Fruit fly (Drosophila melanogaster) whole organism, embryonic: ENCODE data around the gene Nubp1.
A peak's percentile ranks its signal among the peaks of the same experiment; 100 is the strongest.

Experiments used
- Adf1 ChIP-seq: fragments of 200-800 bp; sonication (Bioruptor generic); IDR thresholded peaks from 2 replicates; pipeline ENCODE4 v1.3.6; 2022; ENCODE audit warnings: missing biosample characterization, missing genetic modification characterization
- CG10543 ChIP-seq: fragments of 200-800 bp; sonication (Bioruptor generic); optimal IDR thresholded peaks from 3 replicates; lab custom pipeline; 2017; ENCODE audit warnings: missing biosample characterization, mild to moderate bottlenecking, missing genetic modification characterization, moderate library complexity
- CG10654 ChIP-seq: fragments of 200-800 bp; sonication (Bioruptor generic); optimal IDR thresholded peaks from 2 replicates; lab custom pipeline; 2016; ENCODE audit warnings: missing biosample characterization, missing genetic modification characterization
- CG14441 ChIP-seq: fragments of 200-800 bp; sonication (Bioruptor generic); IDR thresholded peaks from 2 replicates; pipeline ENCODE4 v1.3.6; 2022; ENCODE audit warnings: missing biosample characterization, missing genetic modification characterization
- CG14667 ChIP-seq: fragments of 200-800 bp; sonication (Bioruptor generic); IDR thresholded peaks from 2 replicates; pipeline ENCODE4 v1.3.6; 2022; ENCODE audit warnings: missing biosample characterization, missing genetic modification characterization
- CG15479 ChIP-seq: fragments of 200-800 bp; sonication (Bioruptor generic); optimal IDR thresholded peaks from 3 replicates; lab custom pipeline; 2019; ENCODE audit warnings: missing biosample characterization, mild to moderate bottlenecking, missing genetic modification characterization, moderate library complexity
- CG1647 ChIP-seq: fragments of 200-800 bp; sonication (Bioruptor generic); optimal IDR thresholded peaks from 3 replicates; lab custom pipeline; 2016; ENCODE audit warnings: missing biosample characterization, missing genetic modification characterization
- CG16863 ChIP-seq: fragments of 200-800 bp; sonication (Bioruptor generic); optimal IDR thresholded peaks from 3 replicates; lab custom pipeline; 2016; ENCODE audit warnings: missing biosample characterization, missing genetic modification characterization
- CG1832 ChIP-seq: fragments of 200-800 bp; sonication (Bioruptor generic); optimal IDR thresholded peaks from 2 replicates; lab custom pipeline; 2017; ENCODE audit warnings: missing biosample characterization, mild to moderate bottlenecking, missing genetic modification characterization, inconsistent platforms
- CG18764 ChIP-seq: fragments of 200-800 bp; sonication (Bioruptor generic); optimal IDR thresholded peaks from 3 replicates; lab custom pipeline; 2016; ENCODE audit warnings: missing biosample characterization, missing genetic modification characterization
- CG33557 ChIP-seq: fragments of 200-800 bp; sonication (Bioruptor generic); optimal IDR thresholded peaks from 2 replicates; lab custom pipeline; 2019; ENCODE audit warnings: missing biosample characterization, mild to moderate bottlenecking, missing genetic modification characterization, moderate library complexity
- CG3847 ChIP-seq: fragments of 200-800 bp; sonication (Bioruptor generic); IDR thresholded peaks from 2 replicates; pipeline ENCODE4 v1.3.6; 2022; ENCODE audit warnings: missing biosample characterization, missing genetic modification characterization
- CG4328 ChIP-seq: fragments of 200-800 bp; sonication (Bioruptor generic); optimal IDR thresholded peaks from 3 replicates; lab custom pipeline; 2017; ENCODE audit warnings: missing biosample characterization, missing genetic modification reagents, missing genetic modification characterization
- CG43689 ChIP-seq: fragments of 200-800 bp; sonication (Bioruptor generic); IDR thresholded peaks from 2 replicates; pipeline ENCODE4 v1.3.6; 2022; ENCODE audit warnings: missing biosample characterization, missing genetic modification characterization
- CG4617 ChIP-seq: fragments of 200-800 bp; sonication (Bioruptor generic); optimal IDR thresholded peaks from 3 replicates; lab custom pipeline; 2016; ENCODE audit warnings: missing biosample characterization, missing genetic modification characterization, borderline replicate concordance
- CG4707 ChIP-seq: fragments of 200-800 bp; sonication (Bioruptor generic); optimal IDR thresholded peaks from 2 replicates; lab custom pipeline; 2018; ENCODE audit warnings: missing biosample characterization, mild to moderate bottlenecking, missing genetic modification characterization, moderate library complexity
- CG6765 ChIP-seq: fragments of 200-800 bp; sonication (Bioruptor generic); optimal IDR thresholded peaks from 3 replicates; lab custom pipeline; 2017; ENCODE audit warnings: missing biosample characterization, mild to moderate bottlenecking, missing genetic modification characterization
- CG7786 ChIP-seq: fragments of 200-800 bp; sonication (Bioruptor generic); optimal IDR thresholded peaks from 2 replicates; lab custom pipeline; 2016; ENCODE audit warnings: missing biosample characterization, missing genetic modification characterization
- CG8944 ChIP-seq: fragments of 200-800 bp; sonication (Bioruptor generic); optimal IDR thresholded peaks from 3 replicates; lab custom pipeline; 2016; ENCODE audit warnings: missing biosample characterization, missing genetic modification characterization
- CG9437 ChIP-seq: fragments of 200-800 bp; sonication (Bioruptor generic); optimal IDR thresholded peaks from 2 replicates; lab custom pipeline; 2018; ENCODE audit warnings: missing biosample characterization, mild to moderate bottlenecking, missing genetic modification characterization
- Dek ChIP-seq: fragments of 200-800 bp; sonication (Bioruptor generic); optimal IDR thresholded peaks from 3 replicates; lab custom pipeline; 2019; ENCODE audit warnings: missing biosample characterization, mild to moderate bottlenecking, missing genetic modification characterization, moderate library complexity
- Eip74EF ChIP-seq, 2 experiments: fragments of 200-800 bp in 1 of 2; fragments of >200 bp in 1 of 2; sonication (Bioruptor generic) in 1 of 2; optimal IDR thresholded peaks; 2 replicates each; lab custom pipeline; 2017 to 2019; ENCODE audit warnings: missing biosample characterization in 2 of 2, missing genetic modification characterization in 2 of 2, mild to moderate bottlenecking in 1 of 2, moderate library complexity in 1 of 2
- Max ChIP-seq: fragments of 200-800 bp; sonication (Bioruptor generic); optimal IDR thresholded peaks from 2 replicates; lab custom pipeline; 2016; ENCODE audit warnings: missing biosample characterization, mild to moderate bottlenecking, missing genetic modification characterization
- Med ChIP-seq: fragments of 200-800 bp; sonication (Bioruptor generic); peaks from one replicate; lab custom pipeline; 2016; ENCODE audit warnings: missing biosample characterization, missing genetic modification characterization, mild to moderate bottlenecking, inconsistent platforms, moderate library complexity
- Myb ChIP-seq: fragments of 200-800 bp; sonication (Bioruptor generic); optimal IDR thresholded peaks from 2 replicates; lab custom pipeline; 2016; ENCODE audit warnings: missing biosample characterization, missing genetic modification characterization
- Sin3A ChIP-seq: fragments of >200 bp; optimal IDR thresholded peaks from 2 replicates; lab custom pipeline; 2018
- Tbp ChIP-seq: fragments of >200 bp; optimal IDR thresholded peaks from 2 replicates; lab custom pipeline; 2018; ENCODE audit warnings: missing biosample characterization, missing genetic modification characterization
- Trl ChIP-seq, 3 experiments: fragments of >200 bp in 2 of 3; fragments of 200-800 bp in 1 of 3; sonication (Bioruptor generic) in 1 of 3; optimal IDR thresholded peaks; 2 replicates in 1 of 3; 3 replicates in 2 of 3; lab custom pipeline; 2016 to 2017; ENCODE audit warnings: missing biosample characterization in 1 of 3, missing genetic modification characterization in 1 of 3
- Usf ChIP-seq: fragments of 200-800 bp; sonication (Bioruptor generic); optimal IDR thresholded peaks from 2 replicates; lab custom pipeline; 2017; ENCODE audit warnings: missing genotype, missing biosample characterization, missing genetic modification characterization
- Xbp1 ChIP-seq: fragments of 200-800 bp; sonication (Bioruptor generic); optimal IDR thresholded peaks from 3 replicates; lab custom pipeline; 2016; ENCODE audit warnings: missing biosample characterization, mild to moderate bottlenecking, missing genetic modification characterization
- abd-A ChIP-seq: fragments of 200-800 bp; sonication (Bioruptor generic); optimal IDR thresholded peaks from 3 replicates; lab custom pipeline; 2019; ENCODE audit warnings: missing biosample characterization, mild to moderate bottlenecking, missing genetic modification characterization, moderate library complexity
- bbx ChIP-seq: fragments of 200-800 bp; sonication (Bioruptor generic); IDR thresholded peaks from 2 replicates; pipeline ENCODE4 v1.3.6; 2022; ENCODE audit warnings: missing biosample characterization, missing genetic modification characterization; ENCODE audit not compliant: partially characterized antibody
- chif ChIP-seq, 2 experiments: fragments of 200-800 bp; sonication (Bioruptor generic); optimal IDR thresholded peaks; 3 replicates each; lab custom pipeline; 2016; ENCODE audit warnings: missing biosample characterization in 2 of 2, missing genetic modification characterization in 2 of 2
- dati ChIP-seq: fragments of 200-800 bp; sonication (Bioruptor generic); IDR thresholded peaks from 2 replicates; pipeline ENCODE4 v1.3.6; 2022; ENCODE audit warnings: missing biosample characterization, missing genetic modification characterization
- ftz-f1 ChIP-seq: fragments of 200-800 bp; sonication (Bioruptor generic); optimal IDR thresholded peaks from 2 replicates; lab custom pipeline; 2016; ENCODE audit warnings: missing biosample characterization, missing genetic modification characterization
- grn ChIP-seq: fragments of 200-800 bp; sonication (Bioruptor generic); optimal IDR thresholded peaks from 3 replicates; lab custom pipeline; 2017; ENCODE audit warnings: missing biosample characterization, missing genetic modification characterization
- gsb ChIP-seq: fragments of 200-800 bp; sonication (Bioruptor generic); IDR thresholded peaks from 2 replicates; pipeline ENCODE4 v1.3.6; 2022; ENCODE audit warnings: missing biosample characterization, missing genetic modification characterization
- klu ChIP-seq: fragments of 200-800 bp; sonication (Bioruptor generic); IDR thresholded peaks from 2 replicates; pipeline ENCODE4 v1.3.6; 2022; ENCODE audit warnings: missing biosample characterization, missing genetic modification characterization
- kni ChIP-seq: fragments of 200-800 bp; sonication (Bioruptor generic); optimal IDR thresholded peaks from 3 replicates; lab custom pipeline; 2017; ENCODE audit warnings: mild to moderate bottlenecking, missing biosample characterization, missing genetic modification reagents, missing genetic modification characterization
- lilli ChIP-seq: fragments of 200-800 bp; sonication (Bioruptor generic); optimal IDR thresholded peaks from 3 replicates; lab custom pipeline; 2016; ENCODE audit warnings: missing biosample characterization, missing genetic modification characterization
- pan ChIP-seq, 4 experiments: fragments of >200 bp in 3 of 4; fragments of 200-800 bp in 1 of 4; sonication (Bioruptor generic) in 1 of 4; optimal IDR thresholded peaks in 3 of 4; IDR thresholded peaks in 1 of 4; 2 replicates each; pipeline versions ENCODE4 v1.3.6 to Lab custom; 2017 to 2022; ENCODE audit warnings: missing biosample characterization in 2 of 4, missing genetic modification characterization in 2 of 4, mixed read lengths in 1 of 4
- repo ChIP-seq: fragments of 200-800 bp; sonication (Bioruptor generic); optimal IDR thresholded peaks from 2 replicates; lab custom pipeline; 2016; ENCODE audit warnings: missing biosample characterization, missing genetic modification characterization
- run ChIP-seq: fragments of 200-800 bp; sonication (Bioruptor generic); optimal IDR thresholded peaks from 3 replicates; lab custom pipeline; 2018; ENCODE audit warnings: missing biosample characterization, mild to moderate bottlenecking, missing genetic modification characterization
- sisA ChIP-seq: fragments of 200-800 bp; sonication (Bioruptor generic); IDR thresholded peaks from 2 replicates; pipeline ENCODE4 v1.3.6; 2022; ENCODE audit warnings: missing biosample characterization, missing genetic modification characterization
- sug ChIP-seq: fragments of 200-800 bp; optimal IDR thresholded peaks from 2 replicates; lab custom pipeline; 2019; ENCODE audit warnings: missing biosample characterization, mild to moderate bottlenecking, missing genetic modification characterization, moderate library complexity
- tin ChIP-seq: fragments of 200-800 bp; sonication (Bioruptor generic); optimal IDR thresholded peaks from 3 replicates; lab custom pipeline; 2016; ENCODE audit warnings: missing biosample characterization, missing genetic modification characterization
- vfl ChIP-seq: fragments of 200-800 bp; sonication (Bioruptor generic); optimal IDR thresholded peaks from 2 replicates; lab custom pipeline; 2016; ENCODE audit warnings: missing biosample characterization, missing genetic modification characterization
- zfh1 ChIP-seq: fragments of 200-800 bp; sonication (Bioruptor generic); IDR thresholded peaks from 3 replicates; pipeline ENCODE4 v1.3.6; 2022; ENCODE audit warnings: missing biosample characterization, missing genetic modification characterization

The Nubp1 gene

dm6 chr2L:16683958-16684877, 48.1 kb upstream of the Nubp1 start, which contains the start of gene CG31807 (continued):
- TF ChIP-seq Max (GFP tag; lab: Kevin White, UChicago) (peak; percentile 14), ftz-f1 (GFP tag; lab: Kevin White, UChicago) (no peak), CG43689 (GFP tag; lab: Robert Waterston, UW) (peak; percentile 33; the same call in 1 of the 2 replicates), Sin3A (lab: Kevin White, UChicago) (no peak), tin (GFP tag; lab: Kevin White, UChicago) (peak; percentile 16), Dek (peak; percentile 61), Tbp (GFP tag; lab: Kevin White, UChicago) (no peak), Usf (GFP tag; lab: Kevin White, UChicago) (no peak), Xbp1 (GFP tag; lab: Kevin White, UChicago) (peak; percentile 30), klu (GFP tag; lab: Robert Waterston, UW) (no peak), run (tag; lab: Kevin White, UChicago) (peak; percentile 81), Adf1 (GFP tag; lab: Robert Waterston, UW) (peak; percentile 33; the same call in 1 of the 2 replicates), repo (GFP tag; lab: Kevin White, UChicago) (no peak), CG9437 (GFP tag; lab: Kevin White, UChicago) (peak; percentile 78), CG10654 (no peak), CG14441 (GFP tag; lab: Robert Waterston, UW) (peak; percentile 21), dati (GFP tag; lab: Robert Waterston, UW) (no peak; the same call in 1 of the 2 replicates), CG8944 (GFP tag; lab: Kevin White, UChicago) (peak; percentile 56), sisA (GFP tag; lab: Robert Waterston, UW) (peak; percentile 41), Myb (peak; percentile 49), kni (no peak), CG4707 (no peak), bbx (GFP tag; lab: Robert Waterston, UW) (no peak), Med (peak; percentile 91), zfh1 (GFP tag; lab: Robert Waterston, UW) (peak; percentile 55; the same call in 1 of the 3 replicates), CG4617 (peak; percentile 9), CG18764 (GFP tag; lab: Kevin White, UChicago) (peak; percentile 34), abd-A (tag; lab: Kevin White, UChicago) (no peak), vfl (GFP tag; lab: Kevin White, UChicago) (no peak), chif (GFP tag; optimal IDR thresholded peaks at IDR 0.05; lab: Kevin White, UChicago) (peak; percentile 30 to 63), pan (optimal IDR thresholded peaks at IDR 0.05; lab: Kevin White, UChicago) (no peak), pan (GFP tag; optimal IDR thresholded peaks at IDR 0.05 in 1 of 2, IDR thresholded peaks at IDR 0.05 in 1 of 2) (peak in 1 of 2 experiments; percentile 44), CG4328 (GFP tag; lab: Kevin White, UChicago) (peak; percentile 27), CG15479 (GFP tag; lab: Kevin White, UChicago) (no peak), gsb (GFP tag; lab: Robert Waterston, UW) (no peak), lilli (GFP tag; lab: Kevin White, UChicago) (peak; percentile 66), grn (GFP tag; lab: Kevin White, UChicago) (no peak), sug (tag; lab: Kevin White, UChicago) (peak; percentile 48), CG10543 (GFP tag; lab: Kevin White, UChicago) (peak; percentile 38), CG7786 (GFP tag; lab: Kevin White, UChicago) (peak; percentile 68), CG3847 (GFP tag; lab: Robert Waterston, UW) (peak; percentile 44), Eip74EF (GFP tag; optimal IDR thresholded peaks at IDR 0.05; lab: Kevin White, UChicago) (peak in 1 of 2 experiments; percentile 73), CG6765 (peak; percentile 26), CG1647 (GFP tag; lab: Kevin White, UChicago) (peak; percentile 30), CG33557 (peak; percentile 45), CG16863 (GFP tag; lab: Kevin White, UChicago) (peak; percentile 58), CG14667 (GFP tag; lab: Robert Waterston, UW) (no peak; the same call in 1 of the 2 replicates), Trl (optimal IDR thresholded peaks at IDR 0.05; lab: Kevin White, UChicago) (no peak), Trl (GFP tag; optimal IDR thresholded peaks at IDR 0.05; lab: Kevin White, UChicago) (peak; percentile 65), CG1832 (GFP tag; lab: Kevin White, UChicago) (no peak)
